Fruit fly (Drosophila melanogaster): Measurements from ENCODE around the gene CG33339.
A peak's percentile ranks its signal among the peaks of the same experiment; 100 is the strongest.

Gene CG33339

dm6 chr3R:24319632-24320341, 41.9 kb upstream of the CG33339 start (continued):
- TF ChIP-seq crol (GFP tag; IDR thresholded peaks at IDR 0.05) (no peak), vnd (GFP tag; IDR thresholded peaks at IDR 0.05; ENCODE audit: partially characterized antibody) (no peak), gro (GFP tag; optimal IDR thresholded peaks at IDR 0.05) (peak; percentile 18), CG17361 (GFP tag; IDR thresholded peaks at IDR 0.05) (no peak), dpn (GFP tag; optimal IDR thresholded peaks at IDR 0.05) (no peak), Dip3 (GFP tag; optimal IDR thresholded peaks at IDR 0.05) (no peak), maf-S (GFP tag; optimal IDR thresholded peaks at IDR 0.05) (no peak), CG7928 (GFP tag; optimal IDR thresholded peaks at IDR 0.05) (no peak), CG7987 (GFP tag; optimal IDR thresholded peaks at IDR 0.05) (no peak), nerfin-2 (GFP tag; IDR thresholded peaks at IDR 0.05; ENCODE audit: partially characterized antibody) (no peak), H15 (GFP tag; IDR thresholded peaks at IDR 0.05) (no peak), en (GFP tag; optimal IDR thresholded peaks at IDR 0.05) (peak; percentile 12), bbx (GFP tag; IDR thresholded peaks at IDR 0.05; ENCODE audit: partially characterized antibody) (peak; percentile 25; the same call in 1 of the 2 replicates), CG10321 (GFP tag; IDR thresholded peaks at IDR 0.05) (no peak), hbn (GFP tag; IDR thresholded peaks at IDR 0.05; ENCODE audit: partially characterized antibody) (no peak), CG30403 (GFP tag; optimal IDR thresholded peaks at IDR 0.05) (no peak), CG13894 (tag; optimal IDR thresholded peaks at IDR 0.05) (no peak), dati (GFP tag; IDR thresholded peaks at IDR 0.05) (no peak), CG6791 (GFP tag; IDR thresholded peaks at IDR 0.05; ENCODE audit: partially characterized antibody) (no peak), scrt (GFP tag; optimal IDR thresholded peaks at IDR 0.05) (no peak), chinmo (GFP tag; IDR thresholded peaks at IDR 0.05; ENCODE audit: partially characterized antibody) (no peak; the same call in 3 of the 4 replicates), pnt (GFP tag; optimal IDR thresholded peaks at IDR 0.05) (no peak), CG5245 (GFP tag; optimal IDR thresholded peaks at IDR 0.05) (no peak), jigr1 (GFP tag; IDR thresholded peaks at IDR 0.05) (no peak), pan (optimal IDR thresholded peaks at IDR 0.05) (no peak), pan (GFP tag; optimal IDR thresholded peaks at IDR 0.05 in 1 of 2, IDR thresholded peaks at IDR 0.05 in 1 of 2) (no peak), CG12391 (tag; optimal IDR thresholded peaks at IDR 0.05) (no peak), Pdp1 (GFP tag; optimal IDR thresholded peaks at IDR 0.05) (peak in 1 of 2 experiments; percentile 99), shn (GFP tag; optimal IDR thresholded peaks at IDR 0.05) (peak; percentile 9), zen2 (GFP tag; IDR thresholded peaks at IDR 0.05; ENCODE audit: partially characterized antibody) (no peak), inv (GFP tag; IDR thresholded peaks at IDR 0.05; ENCODE audit: partially characterized antibody) (no peak), H2.0 (GFP tag; IDR thresholded peaks at IDR 0.05) (no peak), gsb-n (tag; optimal IDR thresholded peaks at IDR 0.05) (no peak), Deaf1 (tag; optimal IDR thresholded peaks at IDR 0.05) (no peak), nom (GFP tag; optimal IDR thresholded peaks at IDR 0.05) (peak; percentile 54), sens (GFP tag) (peak; percentile 21), wdn (GFP tag; IDR thresholded peaks at IDR 0.05) (no peak), gfzf (GFP tag; optimal IDR thresholded peaks at IDR 0.05) (no peak), phol (tag; optimal IDR thresholded peaks at IDR 0.05) (no peak)

- no peak for TF ChIP-seq CG18599 (GFP tag; optimal IDR thresholded peaks at IDR 0.05)
- TF ChIP-seq bowl (GFP tag; IDR thresholded peaks at IDR 0.05) = no peak
- TF ChIP-seq dm (GFP tag; optimal IDR thresholded peaks at IDR 0.05) = peak; percentile 28
- no peak for TF ChIP-seq CG16815 (GFP tag; optimal IDR thresholded peaks at IDR 0.05)
- no peak for TF ChIP-seq CG11456 (GFP tag; IDR thresholded peaks at IDR 0.05)
- no peak for TF ChIP-seq CG10565 (GFP tag; optimal IDR thresholded peaks at IDR 0.05)
- TF ChIP-seq crc (GFP tag; optimal IDR thresholded peaks at IDR 0.05) = no peak
- peak; percentile 80 for TF ChIP-seq Bgb (GFP tag; IDR thresholded peaks at IDR 0.05; ENCODE audit: partially characterized antibody)
- no peak for TF ChIP-seq danr (GFP tag; IDR thresholded peaks at IDR 0.05)
- no peak for TF ChIP-seq Ada2b (GFP tag; IDR thresholded peaks at IDR 0.05)
- TF ChIP-seq mam (GFP tag; optimal IDR thresholded peaks at IDR 0.05) = no peak
- no peak for TF ChIP-seq Dek (tag; optimal IDR thresholded peaks at IDR 0.05)
- peak; percentile 62; the same call in 2 of the 3 replicates for TF ChIP-seq mld (GFP tag; IDR thresholded peaks at IDR 0.05; ENCODE audit: partially characterized antibody)
- TF ChIP-seq Hr39 (optimal IDR thresholded peaks at IDR 0.05) = no peak
Measured at dm6 chr3R:24320342-24320711, 41.3 kb upstream of the CG33339 start.

Data from whole organism, embryonic.